Fruit fly (Drosophila melanogaster) whole organism, embryonic: ENCODE results near the gene CG3184.

Experiments
- C15 ChIP-seq: fragments of 200-800 bp; sonication (Bioruptor generic); IDR thresholded peaks from 3 replicates; pipeline ENCODE4 v1.3.6; 2022; ENCODE audit warnings: missing biosample characterization, missing genetic modification characterization
- CG12744 ChIP-seq: fragments of 200-800 bp; sonication (Bioruptor generic); optimal IDR thresholded peaks from 2 replicates; lab custom pipeline; 2016; ENCODE audit warnings: missing biosample characterization, missing genetic modification characterization
- CG13296 ChIP-seq: fragments of 200-800 bp; sonication (Bioruptor generic); optimal IDR thresholded peaks from 3 replicates; lab custom pipeline; 2018; ENCODE audit warnings: missing biosample characterization, mild to moderate bottlenecking, missing genetic modification characterization
- CG15073 ChIP-seq: fragments of 200-800 bp; sonication (Bioruptor generic); optimal IDR thresholded peaks from 2 replicates; lab custom pipeline; 2016; ENCODE audit warnings: missing biosample characterization, missing genetic modification characterization
- CG15479 ChIP-seq: fragments of 200-800 bp; sonication (Bioruptor generic); optimal IDR thresholded peaks from 3 replicates; lab custom pipeline; 2019; ENCODE audit warnings: missing biosample characterization, mild to moderate bottlenecking, missing genetic modification characterization, moderate library complexity
- CG16815 ChIP-seq: fragments of 200-800 bp; sonication (Bioruptor generic); optimal IDR thresholded peaks from 3 replicates; lab custom pipeline; 2017; ENCODE audit warnings: missing biosample characterization, mild to moderate bottlenecking, missing genetic modification characterization
- CG17385 ChIP-seq: fragments of 200-800 bp; sonication (Bioruptor generic); optimal IDR thresholded peaks from 3 replicates; lab custom pipeline; 2018; ENCODE audit warnings: missing biosample characterization, mild to moderate bottlenecking, missing genetic modification characterization
- CG18599 ChIP-seq: fragments of 200-800 bp; sonication (Bioruptor generic); optimal IDR thresholded peaks from 3 replicates; lab custom pipeline; 2017; ENCODE audit warnings: missing biosample characterization, missing genetic modification characterization, mild to moderate bottlenecking, moderate library complexity, missing genetic modification reagents
- CG18619 ChIP-seq: fragments of 200-800 bp; sonication (Bioruptor generic); optimal IDR thresholded peaks from 3 replicates; lab custom pipeline; 2017; ENCODE audit warnings: missing biosample characterization, mild to moderate bottlenecking, missing genetic modification characterization
- CG2202 ChIP-seq: fragments of 200-800 bp; sonication (Bioruptor generic); optimal IDR thresholded peaks from 2 replicates; lab custom pipeline; 2018; ENCODE audit warnings: missing biosample characterization, mild to moderate bottlenecking, missing genetic modification characterization
- CG30431 ChIP-seq: fragments of 200-800 bp; sonication (Bioruptor generic); optimal IDR thresholded peaks from 2 replicates; lab custom pipeline; 2017; ENCODE audit warnings: missing biosample characterization, missing genetic modification characterization
- CG31224 ChIP-seq: fragments of 200-800 bp; sonication (Bioruptor generic); IDR thresholded peaks from 2 replicates; pipeline ENCODE4 v1.3.6; 2022; ENCODE audit warnings: missing biosample characterization, missing genetic modification characterization
- CG3163 ChIP-seq: fragments of 200-800 bp; sonication (Bioruptor generic); optimal IDR thresholded peaks from 3 replicates; lab custom pipeline; 2016; ENCODE audit warnings: missing biosample characterization, missing genetic modification characterization
- CG32767 ChIP-seq: fragments of 200-800 bp; sonication (Bioruptor generic); IDR thresholded peaks from 2 replicates; pipeline ENCODE4 v1.3.6; 2022; ENCODE audit warnings: missing biosample characterization, missing genetic modification characterization
- CG3838 ChIP-seq: fragments of 200-800 bp; sonication (Bioruptor generic); optimal IDR thresholded peaks from 3 replicates; lab custom pipeline; 2016; ENCODE audit warnings: missing biosample characterization, missing genetic modification characterization
- CG5953 ChIP-seq: fragments of 200-800 bp; sonication (Bioruptor generic); IDR thresholded peaks from 2 replicates; pipeline ENCODE4 v1.3.6; 2022; ENCODE audit warnings: missing biosample characterization, missing genetic modification characterization
- CG8944 ChIP-seq: fragments of 200-800 bp; sonication (Bioruptor generic); optimal IDR thresholded peaks from 3 replicates; lab custom pipeline; 2016; ENCODE audit warnings: missing biosample characterization, missing genetic modification characterization
- CG9609 ChIP-seq: fragments of 200-800 bp; sonication (Bioruptor generic); optimal IDR thresholded peaks from 3 replicates; lab custom pipeline; 2016; ENCODE audit warnings: missing biosample characterization, missing genetic modification characterization
- CTCF ChIP-seq: fragments of 200-800 bp; sonication (Bioruptor generic); optimal IDR thresholded peaks from 2 replicates; lab custom pipeline; 2017; ENCODE audit warnings: missing biosample characterization, mild to moderate bottlenecking, missing genetic modification characterization, moderate library complexity
- Dek ChIP-seq: fragments of 200-800 bp; sonication (Bioruptor generic); optimal IDR thresholded peaks from 3 replicates; lab custom pipeline; 2019; ENCODE audit warnings: missing biosample characterization, mild to moderate bottlenecking, missing genetic modification characterization, moderate library complexity
- Dref ChIP-seq: fragments of 200-800 bp; sonication (Bioruptor generic); IDR thresholded peaks from 2 replicates; pipeline ENCODE4 v1.3.6; 2022; ENCODE audit warnings: missing biosample characterization, missing genetic modification characterization
- HLH3B ChIP-seq: fragments of 200-800 bp; sonication (Bioruptor generic); IDR thresholded peaks from 2 replicates; pipeline ENCODE4 v1.3.6; 2022; ENCODE audit warnings: missing biosample characterization, missing genetic modification characterization
- HLHmδ ChIP-seq: fragments of 200-800 bp; sonication (Bioruptor generic); optimal IDR thresholded peaks from 2 replicates; lab custom pipeline; 2018; ENCODE audit warnings: missing biosample characterization, mild to moderate bottlenecking, missing genetic modification characterization, moderate library complexity
- Mad ChIP-seq: fragments of 200-800 bp; sonication (Bioruptor generic); optimal IDR thresholded peaks from 2 replicates; lab custom pipeline; 2016; ENCODE audit warnings: missing biosample characterization, missing genetic modification characterization
- Nf-YA ChIP-seq: fragments of 200-800 bp; sonication (Bioruptor generic); IDR thresholded peaks from 2 replicates; pipeline ENCODE4 v1.3.6; 2022; ENCODE audit warnings: missing biosample characterization, missing genetic modification characterization
- Oaz ChIP-seq: fragments of 200-800 bp; sonication (Bioruptor generic); IDR thresholded peaks from 2 replicates; pipeline ENCODE4 v1.3.6; 2022; ENCODE audit warnings: missing biosample characterization, missing genetic modification characterization
- PHDP ChIP-seq: fragments of 200-800 bp; sonication (Bioruptor generic); optimal IDR thresholded peaks from 3 replicates; lab custom pipeline; 2018; ENCODE audit warnings: missing biosample characterization, mild to moderate bottlenecking, missing genetic modification characterization, moderate library complexity
- Ravus ChIP-seq: fragments of 200-800 bp; sonication (Bioruptor generic); IDR thresholded peaks from 2 replicates; pipeline ENCODE4 v1.3.6; 2022; ENCODE audit warnings: missing biosample characterization, missing genetic modification characterization
- Tbp ChIP-seq: fragments of >200 bp; optimal IDR thresholded peaks from 2 replicates; lab custom pipeline; 2018; ENCODE audit warnings: missing biosample characterization, missing genetic modification characterization
- aop ChIP-seq: fragments of 200-800 bp; sonication (Bioruptor generic); IDR thresholded peaks from 2 replicates; pipeline ENCODE4 v1.3.6; 2022; ENCODE audit warnings: missing biosample characterization, missing genetic modification characterization
- bcd ChIP-seq: fragments of 200-800 bp; sonication (Bioruptor generic); optimal IDR thresholded peaks from 2 replicates; lab custom pipeline; 2017; ENCODE audit warnings: missing biosample characterization, mild to moderate bottlenecking, missing genetic modification characterization
- cad ChIP-seq: fragments of >200 bp; optimal IDR thresholded peaks from 2 replicates; lab custom pipeline; 2017; ENCODE audit warnings: missing biosample characterization, missing genetic modification characterization
- cato ChIP-seq: fragments of 200-800 bp; sonication (Bioruptor generic); optimal IDR thresholded peaks from 2 replicates; lab custom pipeline; 2016; ENCODE audit warnings: missing biosample characterization, missing genetic modification characterization, borderline replicate concordance
- caup ChIP-seq: fragments of 200-800 bp; sonication (Bioruptor generic); optimal IDR thresholded peaks from 3 replicates; lab custom pipeline; 2017; ENCODE audit warnings: missing biosample characterization, mild to moderate bottlenecking, missing genetic modification characterization, moderate library complexity; ENCODE audit not compliant: severe bottlenecking
- cg ChIP-seq: fragments of 200-800 bp; sonication (Bioruptor generic); optimal IDR thresholded peaks from 3 replicates; lab custom pipeline; 2019; ENCODE audit warnings: missing biosample characterization, mild to moderate bottlenecking, missing genetic modification characterization, moderate library complexity
- dpn ChIP-seq, 2 experiments: fragments of 200-800 bp; sonication (Bioruptor generic); optimal IDR thresholded peaks; 3 replicates each; lab custom pipeline; 2016; ENCODE audit warnings: missing biosample characterization in 2 of 2, missing genetic modification characterization in 2 of 2
- fd3F ChIP-seq: fragments of 200-800 bp; sonication (Bioruptor generic); optimal IDR thresholded peaks from 2 replicates; lab custom pipeline; 2018; ENCODE audit warnings: missing biosample characterization, mild to moderate bottlenecking, missing genetic modification characterization, moderate library complexity
- luna ChIP-seq: fragments of 200-800 bp; sonication (Bioruptor generic); optimal IDR thresholded peaks from 2 replicates; lab custom pipeline; 2016; ENCODE audit warnings: missing biosample characterization, missing genetic modification characterization
- nerfin-2 ChIP-seq: fragments of 200-800 bp; sonication (Bioruptor generic); IDR thresholded peaks from 2 replicates; pipeline ENCODE4 v1.3.6; 2022; ENCODE audit warnings: missing biosample characterization, missing genetic modification characterization; ENCODE audit not compliant: partially characterized antibody
- peb ChIP-seq: fragments of 200-800 bp; sonication (Bioruptor generic); IDR thresholded peaks from 2 replicates; pipeline ENCODE4 v1.3.6; 2022; ENCODE audit warnings: missing biosample characterization, missing genetic modification characterization
- psq ChIP-seq: fragments of 200-800 bp; sonication (Bioruptor generic); optimal IDR thresholded peaks from 2 replicates; lab custom pipeline; 2017; ENCODE audit warnings: missing biosample characterization, missing genetic modification characterization
- run ChIP-seq: fragments of 200-800 bp; sonication (Bioruptor generic); optimal IDR thresholded peaks from 3 replicates; lab custom pipeline; 2018; ENCODE audit warnings: missing biosample characterization, mild to moderate bottlenecking, missing genetic modification characterization
- sc ChIP-seq, 3 experiments: fragments of >200 bp in 2 of 3; fragments of 200-800 bp in 1 of 3; sonication (Bioruptor generic) in 1 of 3; optimal IDR thresholded peaks; 2 replicates in 2 of 3; 3 replicates in 1 of 3; lab custom pipeline; 2017; ENCODE audit warnings: mild to moderate bottlenecking in 1 of 3, missing biosample characterization in 1 of 3, missing genetic modification characterization in 1 of 3, missing genetic modification reagents in 1 of 3
- scrt ChIP-seq: fragments of 200-800 bp; sonication (Bioruptor generic); optimal IDR thresholded peaks from 2 replicates; lab custom pipeline; 2018; ENCODE audit warnings: missing biosample characterization, mild to moderate bottlenecking, missing genetic modification characterization, moderate library complexity
- sisA ChIP-seq: fragments of 200-800 bp; sonication (Bioruptor generic); IDR thresholded peaks from 2 replicates; pipeline ENCODE4 v1.3.6; 2022; ENCODE audit warnings: missing biosample characterization, missing genetic modification characterization
- slou ChIP-seq: fragments of 200-800 bp; sonication (Bioruptor generic); optimal IDR thresholded peaks from 3 replicates; lab custom pipeline; 2016; ENCODE audit warnings: missing biosample characterization, missing genetic modification characterization
- stwl ChIP-seq: fragments of 200-800 bp; sonication (Bioruptor generic); optimal IDR thresholded peaks from 3 replicates; lab custom pipeline; 2018; ENCODE audit warnings: missing biosample characterization, mild to moderate bottlenecking, missing genetic modification characterization, moderate library complexity
- tio ChIP-seq: fragments of 200-800 bp; sonication (Bioruptor generic); optimal IDR thresholded peaks from 2 replicates; lab custom pipeline; 2017; ENCODE audit warnings: missing biosample characterization, missing genetic modification characterization, inconsistent platforms
- zf30C ChIP-seq: fragments of 200-800 bp; sonication (Bioruptor generic); optimal IDR thresholded peaks from 3 replicates; lab custom pipeline; 2018; ENCODE audit warnings: missing biosample characterization, mild to moderate bottlenecking, missing genetic modification characterization

CG3184 gene

DNA sequence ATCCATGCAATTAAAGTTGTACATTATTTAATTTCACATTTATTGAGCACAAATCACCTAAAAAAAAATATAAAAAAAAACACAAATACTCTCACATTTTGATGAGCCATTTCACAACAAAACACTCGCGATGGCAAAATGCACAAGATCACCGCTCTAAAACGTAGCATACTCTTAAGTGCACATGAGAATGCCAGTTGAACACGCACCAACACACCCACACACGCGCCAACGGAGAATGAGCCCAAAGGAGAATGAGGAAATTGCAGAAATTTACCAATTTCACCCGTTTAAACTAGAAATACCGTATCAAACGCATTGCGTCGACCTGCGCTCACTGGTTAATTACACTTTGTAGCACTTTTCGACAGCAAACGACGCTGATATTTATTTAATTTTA, 28.7 kb downstream of the CG3184 start:
- TF ChIP-seq CG3163 (GFP tag; lab: Kevin White, UChicago) (no peak), PHDP (tag; lab: Kevin White, UChicago) (no peak), sc (optimal IDR thresholded peaks at IDR 0.05; lab: Kevin White, UChicago) (no peak), sc (GFP tag; optimal IDR thresholded peaks at IDR 0.05; lab: Kevin White, UChicago) (no peak), CG2202 (no peak), HLH3B (GFP tag; lab: Robert Waterston, UW) (no peak), nerfin-2 (GFP tag; lab: Robert Waterston, UW) (no peak), CTCF (GFP tag; lab: Kevin White, UChicago) (no peak), zf30C (no peak), Mad (GFP tag; lab: Kevin White, UChicago) (no peak), CG15479 (GFP tag; lab: Kevin White, UChicago) (peak; percentile 37), psq (GFP tag; lab: Kevin White, UChicago) (peak; percentile 61), cg (GFP tag; lab: Kevin White, UChicago) (peak; percentile 73), Dek (tag; lab: Kevin White, UChicago) (no peak), stwl (tag; lab: Kevin White, UChicago) (no peak), Dref (GFP tag; lab: Robert Waterston, UW) (no peak), C15 (GFP tag; lab: Robert Waterston, UW) (no peak), CG9609 (GFP tag; lab: Kevin White, UChicago) (no peak), dpn (GFP tag; optimal IDR thresholded peaks at IDR 0.05; lab: Kevin White, UChicago) (no peak), CG18599 (GFP tag; lab: Kevin White, UChicago) (no peak), Oaz (GFP tag; lab: Robert Waterston, UW) (no peak), peb (GFP tag; lab: Robert Waterston, UW) (no peak)

DNA sequence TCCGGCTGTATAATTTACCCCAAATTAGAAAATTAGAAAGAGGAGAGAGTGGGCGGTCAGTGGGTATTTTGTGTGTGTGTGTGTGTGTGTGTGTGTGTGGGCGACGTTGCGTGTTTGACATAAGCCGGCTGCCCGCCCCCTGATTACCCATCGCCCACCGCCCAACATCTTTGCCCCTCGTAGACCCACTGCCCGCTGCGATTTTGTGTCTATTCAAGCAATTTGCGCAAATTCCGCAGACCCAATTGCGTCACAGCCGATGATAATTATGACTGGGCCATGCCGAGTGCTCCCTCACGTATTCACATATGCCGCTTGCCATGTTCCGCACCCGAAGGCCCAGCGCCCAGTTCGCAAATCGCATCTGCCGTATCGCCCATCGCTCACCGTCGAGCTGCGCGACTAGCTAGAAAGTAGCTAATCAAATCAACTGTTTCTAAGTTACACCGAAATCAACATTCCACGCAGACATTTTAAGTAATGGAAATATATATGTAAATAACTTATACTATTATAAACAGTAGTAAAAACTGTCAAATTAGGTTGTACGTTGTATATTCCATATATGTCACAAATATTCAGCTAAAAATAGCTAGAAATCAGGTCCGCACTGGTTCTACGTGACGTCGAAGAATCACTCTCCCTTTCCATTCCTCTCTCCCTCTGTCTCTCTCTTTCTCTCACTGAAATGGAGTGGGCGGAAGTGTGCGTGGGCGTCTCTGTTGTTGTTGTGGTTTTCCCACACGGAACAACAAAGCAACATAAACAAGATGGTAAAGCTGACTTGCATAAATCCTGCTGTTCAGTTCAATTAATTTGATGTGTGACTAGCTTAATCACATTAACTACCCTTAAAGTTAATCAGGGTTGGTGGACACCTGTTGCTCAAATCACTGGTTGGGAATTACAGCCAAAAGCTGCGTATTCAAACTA, 31.7 kb downstream of the CG3184 start:
- TF ChIP-seq sisA: no peak
- no peak for TF ChIP-seq slou (GFP tag; lab: Kevin White, UChicago)
- no peak for TF ChIP-seq CG8944 (GFP tag; lab: Kevin White, UChicago)
- TF ChIP-seq cg (GFP tag; lab: Kevin White, UChicago): peak; percentile 5
- TF ChIP-seq bcd (GFP tag; lab: Kevin White, UChicago): peak; percentile 3
- TF ChIP-seq tio (GFP tag; lab: Kevin White, UChicago): no peak
- no peak for TF ChIP-seq CG15073 (GFP tag; lab: Kevin White, UChicago)
- no peak for TF ChIP-seq CG5953 (GFP tag; lab: Robert Waterston, UW)
- no peak for TF ChIP-seq luna
- TF ChIP-seq CG30431 (GFP tag; lab: Kevin White, UChicago): no peak
- TF ChIP-seq Ravus: no peak
- no peak for TF ChIP-seq HLHmδ (GFP tag; lab: Kevin White, UChicago)
- TF ChIP-seq CG12744 (GFP tag; lab: Kevin White, UChicago): no peak
- TF ChIP-seq cad (GFP tag; lab: Kevin White, UChicago): no peak
- TF ChIP-seq Tbp (GFP tag; lab: Kevin White, UChicago): no peak
- no peak for TF ChIP-seq fd3F (GFP tag; lab: Kevin White, UChicago)
- peak; percentile 59 for TF ChIP-seq scrt (GFP tag; lab: Kevin White, UChicago)
- TF ChIP-seq CG32767 (GFP tag; lab: Robert Waterston, UW): no peak
- TF ChIP-seq CG3838 (GFP tag; lab: Kevin White, UChicago): no peak
- no peak for TF ChIP-seq aop
- no peak for TF ChIP-seq cato (GFP tag; lab: Kevin White, UChicago)
- no peak for TF ChIP-seq run
- TF ChIP-seq CG17385: peak; percentile 40
- no peak for TF ChIP-seq CG31224
- TF ChIP-seq CG18619 (GFP tag; lab: Kevin White, UChicago): peak; percentile 3
- TF ChIP-seq caup (GFP tag; lab: Kevin White, UChicago): peak; percentile 57
- peak; percentile 65 for TF ChIP-seq CG13296 (GFP tag; lab: Kevin White, UChicago)
- TF ChIP-seq Nf-YA: no peak
- no peak for TF ChIP-seq CG16815 (GFP tag; lab: Kevin White, UChicago)
